Worm (Caenorhabditis elegans) whole organism, L3 larva: ENCODE measurements around the gene taf-6.2.

Experiments used
- ZK546.5 ChIP-seq: sonication (generic microtip); optimal IDR thresholded peaks from 2 replicates; lab custom pipeline; 2017; ENCODE audit warnings: missing biosample characterization, missing genetic modification characterization
- ama-1 ChIP-seq: fragments of 150-350 bp; optimal IDR thresholded peaks from 2 replicates; lab custom pipeline; 2018
- ceh-16 ChIP-seq: sonication (generic microtip); optimal IDR thresholded peaks from 2 replicates; lab custom pipeline; 2017; ENCODE audit warnings: missing biosample characterization, missing genetic modification characterization
- nhr-11 ChIP-seq: fragments of 150-350 bp; optimal IDR thresholded peaks from 2 replicates; lab custom pipeline; 2014; ENCODE audit warnings: missing biosample characterization, missing genetic modification characterization
- nhr-23 ChIP-seq: fragments of 150-350 bp; optimal IDR thresholded peaks from 2 replicates; lab custom pipeline; 2014; ENCODE audit warnings: missing biosample characterization, missing genetic modification reagents, missing genetic modification characterization

ce11 chrIV:3733287-3733686 lies 38.8 kb upstream of the taf-6.2 start:
- TF ChIP-seq ama-1 (lab: Kevin White, UChicago) (no peak), ceh-16 (no peak), ZK546.5 (tag; lab: Kevin White, UChicago) (no peak), nhr-11 (no peak), nhr-23 (no peak)
